Worm (Caenorhabditis elegans) whole organism, L2 larva: ENCODE results near the gene fbxb-15.

ENCODE experiments used
- C34F6.9 ChIP-seq: fragments of 150-350 bp; optimal IDR thresholded peaks from 2 replicates; lab custom pipeline; 2014; ENCODE audit warnings: missing biosample characterization, missing genetic modification characterization
- nhr-6 ChIP-seq: fragments of 150-350 bp; optimal IDR thresholded peaks from 2 replicates; lab custom pipeline; 2014; ENCODE audit warnings: missing biosample characterization, missing genetic modification characterization

- TF ChIP-seq nhr-6 (tag; lab: Kevin White, UChicago) (no peak), C34F6.9 (tag; lab: Kevin White, UChicago) (no peak)
Measured at ce11 chrII:1670260-1670879, 17.1 kb upstream of the fbxb-15 start, which contains the start of gene nhx-6.
